Worm (Caenorhabditis elegans) whole organism, late embryonic: Measurements from ENCODE around the gene daf-3.

Experiments
- C08G9.2 ChIP-seq: sonication (generic microtip); optimal IDR thresholded peaks from 2 replicates; lab custom pipeline; 2016; ENCODE audit warnings: mild to moderate bottlenecking, missing genetic modification characterization, moderate library complexity, missing compliant biosample characterization
- C38D4.7 ChIP-seq: fragments of 200-800 bp; sonication (Bioruptor generic); optimal IDR thresholded peaks from 2 replicates; lab custom pipeline; 2018; ENCODE audit warnings: mild to moderate bottlenecking, missing genetic modification characterization, moderate library complexity, missing compliant biosample characterization
- K02D7.2 ChIP-seq: sonication (generic microtip); optimal IDR thresholded peaks from 2 replicates; lab custom pipeline; 2017; ENCODE audit warnings: mild to moderate bottlenecking, missing genetic modification characterization, missing compliant biosample characterization
- K09A11.1 ChIP-seq: sonication (generic microtip); optimal IDR thresholded peaks from 2 replicates; lab custom pipeline; 2017; ENCODE audit warnings: antibody characterized with exemption, mild to moderate bottlenecking, missing genetic modification characterization, missing compliant biosample characterization; ENCODE audit not compliant: insufficient read depth
- ceh-18 ChIP-seq: sonication (generic microtip); optimal IDR thresholded peaks from 2 replicates; lab custom pipeline; 2016; ENCODE audit warnings: missing genetic modification characterization, missing compliant biosample characterization
- ceh-19 ChIP-seq: fragments of 200-800 bp; sonication (Bioruptor generic); optimal IDR thresholded peaks from 2 replicates; lab custom pipeline; 2018; ENCODE audit warnings: mild to moderate bottlenecking, missing genetic modification characterization, missing compliant biosample characterization
- ceh-2 ChIP-seq: sonication (generic microtip); optimal IDR thresholded peaks from 2 replicates; lab custom pipeline; 2016; ENCODE audit warnings: missing genotype, missing genetic modification characterization, missing compliant biosample characterization
- ceh-24 ChIP-seq: sonication (generic microtip); optimal IDR thresholded peaks from 2 replicates; lab custom pipeline; 2016; ENCODE audit warnings: mild to moderate bottlenecking, missing genetic modification characterization, missing compliant biosample characterization
- ceh-30 ChIP-seq: fragments of 150-350 bp; optimal IDR thresholded peaks from 2 replicates; lab custom pipeline; 2014; ENCODE audit warnings: missing biosample characterization, missing genetic modification characterization
- ceh-31 ChIP-seq: sonication (generic microtip); optimal IDR thresholded peaks from 2 replicates; lab custom pipeline; 2016; ENCODE audit warnings: missing genetic modification characterization, missing compliant biosample characterization
- ceh-34 ChIP-seq: sonication (generic microtip); optimal IDR thresholded peaks from 2 replicates; lab custom pipeline; 2016; ENCODE audit warnings: mild to moderate bottlenecking, missing genetic modification characterization, missing compliant biosample characterization
- ceh-45 ChIP-seq: fragments of 200-800 bp; sonication (Bioruptor generic); IDR thresholded peaks from 2 replicates; pipeline ENCODE4 v1.3.6; 2022; ENCODE audit warnings: missing genetic modification reagents, missing genetic modification characterization, missing compliant biosample characterization
- ceh-48 ChIP-seq: sonication (generic microtip); optimal IDR thresholded peaks from 2 replicates; lab custom pipeline; 2016; ENCODE audit warnings: missing genetic modification characterization, inconsistent platforms, missing compliant biosample characterization
- ceh-6 ChIP-seq: fragments of 200-800 bp; sonication (Bioruptor generic); optimal IDR thresholded peaks from 2 replicates; lab custom pipeline; 2018; ENCODE audit warnings: mild to moderate bottlenecking, missing genetic modification characterization, missing compliant biosample characterization
- ceh-9 ChIP-seq: sonication (generic microtip); optimal IDR thresholded peaks from 2 replicates; lab custom pipeline; 2016; ENCODE audit warnings: mild to moderate bottlenecking, missing genetic modification characterization, inconsistent platforms, missing compliant biosample characterization
- che-1 ChIP-seq: sonication (generic microtip); optimal IDR thresholded peaks from 2 replicates; lab custom pipeline; 2016; ENCODE audit warnings: mild to moderate bottlenecking, missing genetic modification characterization, missing compliant biosample characterization
- dmd-4 ChIP-seq: sonication (generic microtip); optimal IDR thresholded peaks from 2 replicates; lab custom pipeline; 2016; ENCODE audit warnings: borderline replicate concordance, missing genetic modification characterization, missing compliant biosample characterization
- dve-1 ChIP-seq: sonication (generic microtip); optimal IDR thresholded peaks from 2 replicates; lab custom pipeline; 2017; ENCODE audit warnings: antibody characterized with exemption, mild to moderate bottlenecking, missing genetic modification characterization, missing compliant biosample characterization
- elt-4 ChIP-seq: sonication (generic microtip); optimal IDR thresholded peaks from 2 replicates; lab custom pipeline; 2016; ENCODE audit warnings: missing genetic modification characterization, missing compliant biosample characterization
- ets-4 ChIP-seq: sonication (generic microtip); optimal IDR thresholded peaks from 2 replicates; lab custom pipeline; 2016; ENCODE audit warnings: missing genetic modification characterization, missing compliant biosample characterization
- fax-1 ChIP-seq: sonication (generic microtip); optimal IDR thresholded peaks from 2 replicates; lab custom pipeline; 2016; ENCODE audit warnings: missing genotype, missing genetic modification characterization, missing compliant biosample characterization
- fkh-10 ChIP-seq: fragments of 150-350 bp; optimal IDR thresholded peaks from 2 replicates; lab custom pipeline; 2014; ENCODE audit warnings: missing biosample characterization, missing genetic modification reagents, missing genetic modification characterization
- gmeb-2 ChIP-seq: sonication (generic microtip); optimal IDR thresholded peaks from 2 replicates; lab custom pipeline; 2016; ENCODE audit warnings: missing genetic modification characterization, inconsistent platforms, missing compliant biosample characterization
- hlh-15 ChIP-seq: sonication (generic microtip); optimal IDR thresholded peaks from 2 replicates; lab custom pipeline; 2016; ENCODE audit warnings: missing genetic modification characterization, missing compliant biosample characterization
- hlh-30 ChIP-seq: sonication (generic microtip); optimal IDR thresholded peaks from 2 replicates; lab custom pipeline; 2017; ENCODE audit warnings: antibody characterized with exemption, missing genetic modification characterization, missing compliant biosample characterization; ENCODE audit not compliant: insufficient read depth
- hlh-6 ChIP-seq: sonication (generic microtip); optimal IDR thresholded peaks from 2 replicates; lab custom pipeline; 2016; ENCODE audit warnings: missing genotype, missing genetic modification characterization, missing compliant biosample characterization
- hlh-8 ChIP-seq: sonication (generic microtip); optimal IDR thresholded peaks from 2 replicates; lab custom pipeline; 2016; ENCODE audit warnings: missing genotype, missing genetic modification characterization, missing compliant biosample characterization
- madf-2 ChIP-seq: sonication (generic microtip); optimal IDR thresholded peaks from 2 replicates; lab custom pipeline; 2017; ENCODE audit warnings: missing genetic modification characterization, missing compliant biosample characterization
- nhr-11 ChIP-seq: fragments of 150-350 bp; optimal IDR thresholded peaks from 2 replicates; lab custom pipeline; 2014; ENCODE audit warnings: missing biosample characterization, missing genetic modification characterization
- nhr-232 ChIP-seq: sonication (generic microtip); optimal IDR thresholded peaks from 2 replicates; lab custom pipeline; 2016; ENCODE audit warnings: missing genetic modification characterization, missing compliant biosample characterization
- pag-3 ChIP-seq: sonication (generic microtip); optimal IDR thresholded peaks from 2 replicates; lab custom pipeline; 2016; ENCODE audit warnings: missing compliant biosample characterization, missing genetic modification characterization, borderline replicate concordance
- pat-9 ChIP-seq: fragments of 200-800 bp; sonication (Bioruptor generic); optimal IDR thresholded peaks from 2 replicates; lab custom pipeline; 2018; ENCODE audit warnings: mild to moderate bottlenecking, missing genetic modification characterization, moderate library complexity, missing compliant biosample characterization
- pax-1 ChIP-seq: fragments of 150-350 bp; optimal IDR thresholded peaks from 2 replicates; lab custom pipeline; 2014; ENCODE audit warnings: missing biosample characterization, missing genetic modification characterization
- pha-2 ChIP-seq: sonication (generic microtip); optimal IDR thresholded peaks from 2 replicates; lab custom pipeline; 2017; ENCODE audit warnings: mild to moderate bottlenecking, missing genetic modification characterization, missing compliant biosample characterization
- pha-4 ChIP-seq: fragments of 150-350 bp; optimal IDR thresholded peaks from 2 replicates; lab custom pipeline; 2018; ENCODE audit warnings: missing biosample characterization, missing genetic modification reagents, missing genetic modification characterization
- pqm-1 ChIP-seq: sonication (generic microtip); optimal IDR thresholded peaks from 2 replicates; lab custom pipeline; 2016; ENCODE audit warnings: missing genetic modification characterization, missing compliant biosample characterization
- pros-1 ChIP-seq: fragments of 150-350 bp; optimal IDR thresholded peaks from 2 replicates; lab custom pipeline; 2014; ENCODE audit warnings: missing biosample characterization, missing genetic modification reagents, missing genetic modification characterization
- ref-2 ChIP-seq: sonication (generic microtip); optimal IDR thresholded peaks from 2 replicates; lab custom pipeline; 2016; ENCODE audit warnings: missing genetic modification characterization, missing compliant biosample characterization
- rnt-1 ChIP-seq: sonication (generic microtip); optimal IDR thresholded peaks from 2 replicates; lab custom pipeline; 2016; ENCODE audit warnings: missing genetic modification characterization, missing compliant biosample characterization
- sdc-2 ChIP-seq: sonication (generic microtip); optimal IDR thresholded peaks from 2 replicates; lab custom pipeline; 2016; ENCODE audit warnings: missing genotype, missing genetic modification characterization, missing compliant biosample characterization
- sox-2 ChIP-seq: fragments of 200-800 bp; sonication (Bioruptor generic); IDR thresholded peaks from 2 replicates; pipeline ENCODE4 v1.3.6; 2022; ENCODE audit warnings: missing genetic modification reagents, missing genetic modification characterization, missing compliant biosample characterization
- sox-4 ChIP-seq: sonication (generic microtip); optimal IDR thresholded peaks from 2 replicates; lab custom pipeline; 2017; ENCODE audit warnings: mild to moderate bottlenecking, missing genetic modification characterization, inconsistent platforms, missing compliant biosample characterization
- tbx-2 ChIP-seq: sonication (generic microtip); optimal IDR thresholded peaks from 2 replicates; lab custom pipeline; 2016; ENCODE audit warnings: missing genetic modification characterization, missing compliant biosample characterization
- tbx-7 ChIP-seq: sonication (generic microtip); optimal IDR thresholded peaks from 2 replicates; lab custom pipeline; 2016; ENCODE audit warnings: missing genotype, missing genetic modification characterization, missing compliant biosample characterization
- ttx-3 ChIP-seq: sonication (generic microtip); optimal IDR thresholded peaks from 2 replicates; lab custom pipeline; 2016; ENCODE audit warnings: missing genetic modification reagents, missing genetic modification characterization, missing compliant biosample characterization
- unc-3 ChIP-seq, 2 experiments: fragments of 200-800 bp in 1 of 2; sonication (Bioruptor generic) in 1 of 2; sonication (generic microtip) in 1 of 2; conservative IDR thresholded peaks in 1 of 2; optimal IDR thresholded peaks in 1 of 2; 2 replicates each; pipeline versions ENCODE4 v1.3.6 to Lab custom; 2016 to 2022; ENCODE audit warnings: missing compliant biosample characterization in 2 of 2, missing genetic modification characterization in 2 of 2, missing genetic modification reagents in 1 of 2
- unc-42 ChIP-seq: sonication (generic microtip); optimal IDR thresholded peaks from 2 replicates; lab custom pipeline; 2016; ENCODE audit warnings: missing genotype, missing genetic modification characterization, missing compliant biosample characterization
- unc-55 ChIP-seq: sonication (generic microtip); optimal IDR thresholded peaks from 2 replicates; lab custom pipeline; 2017; ENCODE audit warnings: missing biosample characterization, missing genetic modification reagents, missing genetic modification characterization
- unc-86 ChIP-seq: sonication (generic microtip); optimal IDR thresholded peaks from 2 replicates; lab custom pipeline; 2016; ENCODE audit warnings: missing genetic modification characterization, missing compliant biosample characterization

The daf-3 gene

ce11 chrX:769550-769949, 55.7 kb downstream of the daf-3 start:
- TF ChIP-seq ceh-6 = no peak
- no peak for TF ChIP-seq hlh-30
- TF ChIP-seq ceh-19 (GFP tag; lab: Kevin White, UChicago) = no peak
- TF ChIP-seq elt-4 (tag; lab: Kevin White, UChicago) = no peak
- no peak for TF ChIP-seq C38D4.7 (GFP tag; lab: Kevin White, UChicago)
- no peak for TF ChIP-seq che-1 (tag; lab: Kevin White, UChicago)
- TF ChIP-seq pqm-1 = no peak
- TF ChIP-seq tbx-2 (tag; lab: Kevin White, UChicago) = no peak
- no peak for TF ChIP-seq rnt-1 (tag; lab: Kevin White, UChicago)
- no peak for TF ChIP-seq dve-1 (tag; lab: Kevin White, UChicago)
- TF ChIP-seq gmeb-2 (tag; lab: Kevin White, UChicago) = no peak
- no peak for TF ChIP-seq ets-4 (tag; lab: Kevin White, UChicago)

- TF ChIP-seq sox-2 = peak; percentile 22; the same call in 1 of the 2 replicates
- peak; percentile 76 for TF ChIP-seq hlh-30
- TF ChIP-seq dve-1 (tag; lab: Kevin White, UChicago) = peak; percentile 64
- peak; percentile 90 for TF ChIP-seq ref-2 (tag; lab: Kevin White, UChicago)
- no peak for TF ChIP-seq ceh-30 (tag; lab: Kevin White, UChicago)
- no peak for TF ChIP-seq pax-1
- peak; percentile 67 for TF ChIP-seq pros-1
- TF ChIP-seq K02D7.2 = no peak
- TF ChIP-seq fax-1 = no peak
- TF ChIP-seq hlh-6 (tag; lab: Kevin White, UChicago) = no peak
- peak; percentile 69 for TF ChIP-seq ceh-34 (tag; lab: Kevin White, UChicago)
- no peak for TF ChIP-seq pha-4
- TF ChIP-seq ceh-31 = peak; percentile 83
- TF ChIP-seq ceh-24 (tag; lab: Kevin White, UChicago) = no peak
- no peak for TF ChIP-seq che-1 (tag; lab: Kevin White, UChicago)
- TF ChIP-seq hlh-15 (tag; lab: Kevin White, UChicago) = peak; percentile 19
- TF ChIP-seq unc-3 (GFP tag; conservative IDR thresholded peaks at IDR 0.05; lab: Robert Waterston, UW) = no peak
- TF ChIP-seq unc-3 (tag; optimal IDR thresholded peaks at IDR 0.05; lab: Kevin White, UChicago) = no peak
- no peak for TF ChIP-seq sox-4 (tag; lab: Kevin White, UChicago)
- no peak for TF ChIP-seq dmd-4 (tag; lab: Kevin White, UChicago)
- TF ChIP-seq tbx-2 (tag; lab: Kevin White, UChicago) = peak; percentile 89
- TF ChIP-seq pha-2 (tag; lab: Kevin White, UChicago) = peak; percentile 59
- no peak for TF ChIP-seq madf-2 (tag; lab: Kevin White, UChicago)
- no peak for TF ChIP-seq ceh-48 (tag; lab: Kevin White, UChicago)
- no peak for TF ChIP-seq hlh-8
- TF ChIP-seq nhr-11 (tag; lab: Kevin White, UChicago) = no peak
- peak; percentile 45 for TF ChIP-seq rnt-1 (tag; lab: Kevin White, UChicago)
- no peak for TF ChIP-seq pag-3 (tag; lab: Kevin White, UChicago)
- no peak for TF ChIP-seq C08G9.2 (tag; lab: Kevin White, UChicago)
- no peak for TF ChIP-seq K09A11.1 (tag; lab: Kevin White, UChicago)
- no peak for TF ChIP-seq ceh-45
- TF ChIP-seq ttx-3 = peak; percentile 7
- TF ChIP-seq unc-86 (tag; lab: Kevin White, UChicago) = no peak
- peak; percentile 62 for TF ChIP-seq ceh-18 (tag; lab: Kevin White, UChicago)
- TF ChIP-seq pat-9 (tag; lab: Kevin White, UChicago) = peak; percentile 43
- peak; percentile 46 for TF ChIP-seq ceh-2 (tag; lab: Kevin White, UChicago)
- TF ChIP-seq ets-4 (tag; lab: Kevin White, UChicago) = peak; percentile 15
- TF ChIP-seq pqm-1 = peak; percentile 18
- TF ChIP-seq fkh-10 (GFP tag; lab: Kevin White, UChicago) = no peak
- TF ChIP-seq tbx-7 (tag; lab: Kevin White, UChicago) = no peak
- TF ChIP-seq unc-55 (GFP tag; lab: Kevin White, UChicago) = peak; percentile 66
- peak; percentile 62 for TF ChIP-seq unc-42 (tag; lab: Kevin White, UChicago)
- TF ChIP-seq nhr-232 (tag; lab: Kevin White, UChicago) = no peak
- no peak for TF ChIP-seq ceh-9
- TF ChIP-seq sdc-2 (tag; lab: Kevin White, UChicago) = peak; percentile 92
Measured at ce11 chrX:768061-768646, 57.1 kb downstream of the daf-3 start, which contains the start of the genes trap-2 and ile-2. TSS of gene trap-2 (minus strand) at chrX:768069. TSS of gene ile-2 (plus strand) at chrX:768596.
